Fruit fly (Drosophila melanogaster) whole organism, embryonic: ENCODE results near the gene Tm1.

Source experiments
- Abd-B ChIP-seq: fragments of 200-800 bp; sonication (Bioruptor generic); optimal IDR thresholded peaks from 2 replicates; lab custom pipeline; 2018; ENCODE audit warnings: missing biosample characterization, mild to moderate bottlenecking, missing genetic modification characterization, moderate library complexity
- B-H2 ChIP-seq: fragments of 200-800 bp; sonication (Bioruptor generic); optimal IDR thresholded peaks from 2 replicates; lab custom pipeline; 2018; ENCODE audit warnings: missing biosample characterization, mild to moderate bottlenecking, missing genetic modification characterization
- BEAF-32 ChIP-seq: fragments of 200-800 bp; sonication (Bioruptor generic); optimal IDR thresholded peaks from 3 replicates; lab custom pipeline; 2017; ENCODE audit warnings: missing biosample characterization, missing genetic modification characterization, mild to moderate bottlenecking, moderate library complexity, missing genetic modification reagents
- Blimp-1 ChIP-seq: fragments of 200-800 bp; sonication (Bioruptor generic); optimal IDR thresholded peaks from 3 replicates; lab custom pipeline; 2018; ENCODE audit warnings: missing biosample characterization, missing genetic modification characterization, mild to moderate bottlenecking, moderate library complexity, missing genetic modification reagents
- CG10209 ChIP-seq: fragments of 200-800 bp; sonication (Bioruptor generic); optimal IDR thresholded peaks from 3 replicates; lab custom pipeline; 2017; ENCODE audit warnings: missing biosample characterization, mild to moderate bottlenecking, missing genetic modification characterization, missing genetic modification reagents
- CG12942 ChIP-seq: fragments of 200-800 bp; sonication (Bioruptor generic); optimal IDR thresholded peaks from 3 replicates; lab custom pipeline; 2016; ENCODE audit warnings: missing biosample characterization, missing genetic modification characterization
- CG14050 ChIP-seq: fragments of 200-800 bp; sonication (Bioruptor generic); IDR thresholded peaks from 3 replicates; pipeline ENCODE4 v1.3.6; 2022; ENCODE audit warnings: missing biosample characterization, missing genetic modification characterization
- CG15011 ChIP-seq: fragments of 200-800 bp; sonication (Bioruptor generic); optimal IDR thresholded peaks from 3 replicates; lab custom pipeline; 2018; ENCODE audit warnings: missing biosample characterization, mild to moderate bottlenecking, missing genetic modification characterization
- CG1832 ChIP-seq: fragments of 200-800 bp; sonication (Bioruptor generic); optimal IDR thresholded peaks from 2 replicates; lab custom pipeline; 2017; ENCODE audit warnings: missing biosample characterization, mild to moderate bottlenecking, missing genetic modification characterization, inconsistent platforms
- CG18599 ChIP-seq: fragments of 200-800 bp; sonication (Bioruptor generic); optimal IDR thresholded peaks from 3 replicates; lab custom pipeline; 2017; ENCODE audit warnings: missing biosample characterization, missing genetic modification characterization, mild to moderate bottlenecking, moderate library complexity, missing genetic modification reagents
- CG18619 ChIP-seq: fragments of 200-800 bp; sonication (Bioruptor generic); optimal IDR thresholded peaks from 3 replicates; lab custom pipeline; 2017; ENCODE audit warnings: missing biosample characterization, mild to moderate bottlenecking, missing genetic modification characterization
- CG33213 ChIP-seq: fragments of 200-800 bp; sonication (Bioruptor generic); optimal IDR thresholded peaks from 3 replicates; lab custom pipeline; 2016; ENCODE audit warnings: missing biosample characterization, missing genetic modification characterization
- CG34224 ChIP-seq: fragments of 200-800 bp; sonication (Bioruptor generic); IDR thresholded peaks from 3 replicates; pipeline ENCODE4 v1.3.6; 2022; ENCODE audit warnings: missing biosample characterization, missing genetic modification characterization; ENCODE audit not compliant: partially characterized antibody
- CG4854 ChIP-seq: fragments of 200-800 bp; sonication (Bioruptor generic); optimal IDR thresholded peaks from 2 replicates; lab custom pipeline; 2016; ENCODE audit warnings: missing biosample characterization, missing genetic modification characterization, inconsistent platforms
- CG7357 ChIP-seq: fragments of 200-800 bp; sonication (Bioruptor generic); IDR thresholded peaks from 3 replicates; pipeline ENCODE4 v1.3.6; 2022; ENCODE audit warnings: missing biosample characterization, missing genetic modification characterization
- CG7963 ChIP-seq: fragments of 200-800 bp; sonication (Bioruptor generic); IDR thresholded peaks from 3 replicates; pipeline ENCODE4 v1.3.6; 2022; ENCODE audit warnings: missing biosample characterization, missing genetic modification characterization; ENCODE audit not compliant: partially characterized antibody
- Dek ChIP-seq: fragments of 200-800 bp; sonication (Bioruptor generic); optimal IDR thresholded peaks from 3 replicates; lab custom pipeline; 2019; ENCODE audit warnings: missing biosample characterization, mild to moderate bottlenecking, missing genetic modification characterization, moderate library complexity
- Dip2 ChIP-seq: fragments of 200-800 bp; sonication (Bioruptor generic); IDR thresholded peaks from 2 replicates; pipeline ENCODE4 v1.3.6; 2022; ENCODE audit warnings: missing biosample characterization, missing genetic modification characterization
- Drgx ChIP-seq: fragments of 200-800 bp; sonication (Bioruptor generic); IDR thresholded peaks from 2 replicates; pipeline ENCODE4 v1.3.6; 2022; ENCODE audit warnings: missing biosample characterization, missing genetic modification characterization
- E2f1 ChIP-seq: fragments of 200-800 bp; sonication (Bioruptor generic); IDR thresholded peaks from 2 replicates; pipeline ENCODE4 v1.3.6; 2022; ENCODE audit warnings: missing biosample characterization, missing genetic modification characterization
- ERR ChIP-seq: fragments of 200-800 bp; sonication (Bioruptor generic); optimal IDR thresholded peaks from 2 replicates; lab custom pipeline; 2016; ENCODE audit warnings: missing biosample characterization, missing genetic modification characterization
- Eip74EF ChIP-seq, 2 experiments: fragments of 200-800 bp in 1 of 2; fragments of >200 bp in 1 of 2; sonication (Bioruptor generic) in 1 of 2; optimal IDR thresholded peaks; 2 replicates each; lab custom pipeline; 2017 to 2019; ENCODE audit warnings: missing biosample characterization in 2 of 2, missing genetic modification characterization in 2 of 2, mild to moderate bottlenecking in 1 of 2, moderate library complexity in 1 of 2
- Elba2 ChIP-seq: fragments of 200-800 bp; sonication (Bioruptor generic); optimal IDR thresholded peaks from 3 replicates; lab custom pipeline; 2016; ENCODE audit warnings: missing biosample characterization, missing genetic modification characterization
- Hey ChIP-seq: fragments of 200-800 bp; sonication (Bioruptor generic); optimal IDR thresholded peaks from 3 replicates; lab custom pipeline; 2018; ENCODE audit warnings: missing biosample characterization, mild to moderate bottlenecking, missing genetic modification characterization
- Hr3 ChIP-seq: fragments of 200-800 bp; sonication (Bioruptor generic); optimal IDR thresholded peaks from 3 replicates; lab custom pipeline; 2016; ENCODE audit warnings: missing biosample characterization, missing genetic modification characterization
- Hr78 ChIP-seq, 2 experiments: fragments of 200-800 bp in 1 of 2; fragments of >200 bp in 1 of 2; sonication (Bioruptor generic) in 1 of 2; optimal IDR thresholded peaks; 2 replicates each; lab custom pipeline; 2017 to 2019; ENCODE audit warnings: missing biosample characterization in 2 of 2, missing genetic modification characterization in 2 of 2, mild to moderate bottlenecking in 1 of 2, moderate library complexity in 1 of 2
- Poxn ChIP-seq: fragments of 200-800 bp; sonication (Bioruptor generic); IDR thresholded peaks from 2 replicates; pipeline ENCODE4 v1.3.6; 2022; ENCODE audit warnings: missing biosample characterization, missing genetic modification characterization
- Six4 ChIP-seq: fragments of 200-800 bp; sonication (Bioruptor generic); optimal IDR thresholded peaks from 2 replicates; lab custom pipeline; 2016; ENCODE audit warnings: missing biosample characterization, missing genetic modification characterization
- Stat92E ChIP-seq, 3 experiments: fragments of >200 bp in 2 of 3; fragments of 200-800 bp in 1 of 3; sonication (Bioruptor generic) in 1 of 3; optimal IDR thresholded peaks; 2 replicates each; lab custom pipeline; 2017 to 2019; ENCODE audit warnings: missing biosample characterization in 3 of 3, missing genetic modification characterization in 3 of 3, mild to moderate bottlenecking in 1 of 3, moderate library complexity in 1 of 3
- amos ChIP-seq: fragments of 200-800 bp; sonication (Bioruptor generic); IDR thresholded peaks from 2 replicates; pipeline ENCODE4 v1.3.6; 2022; ENCODE audit warnings: missing biosample characterization, missing genetic modification characterization; ENCODE audit not compliant: partially characterized antibody
- btn ChIP-seq: fragments of 200-800 bp; sonication (Bioruptor generic); optimal IDR thresholded peaks from 2 replicates; lab custom pipeline; 2016; ENCODE audit warnings: missing biosample characterization, missing genetic modification characterization
- croc ChIP-seq: fragments of 200-800 bp; sonication (Bioruptor generic); conservative IDR thresholded peaks from 3 replicates; pipeline ENCODE4 v1.3.6; 2022; ENCODE audit warnings: missing biosample characterization, missing genetic modification characterization
- danr ChIP-seq: fragments of 200-800 bp; sonication (Bioruptor generic); IDR thresholded peaks from 2 replicates; pipeline ENCODE4 v1.3.6; 2022; ENCODE audit warnings: missing biosample characterization, missing genetic modification characterization
- dimm ChIP-seq: fragments of 200-800 bp; sonication (Bioruptor generic); IDR thresholded peaks from 2 replicates; pipeline ENCODE4 v1.3.6; 2022; ENCODE audit warnings: missing biosample characterization, missing genetic modification characterization
- esg ChIP-seq: fragments of 200-800 bp; sonication (Bioruptor generic); conservative IDR thresholded peaks from 2 replicates; pipeline ENCODE4 v1.3.6; 2022; ENCODE audit warnings: missing biosample characterization, missing genetic modification characterization
- kay ChIP-seq: fragments of 200-800 bp; sonication (Bioruptor generic); optimal IDR thresholded peaks from 2 replicates; lab custom pipeline; 2016; ENCODE audit warnings: missing biosample characterization, missing genetic modification characterization
- pfk ChIP-seq: fragments of 200-800 bp; sonication (Bioruptor generic); optimal IDR thresholded peaks from 2 replicates; lab custom pipeline; 2018; ENCODE audit warnings: missing biosample characterization, mild to moderate bottlenecking, missing genetic modification characterization, moderate library complexity
- pzg ChIP-seq: fragments of 200-800 bp; sonication (Bioruptor generic); optimal IDR thresholded peaks from 3 replicates; lab custom pipeline; 2018; ENCODE audit warnings: missing biosample characterization, mild to moderate bottlenecking, missing genetic modification characterization, moderate library complexity
- run ChIP-seq: fragments of 200-800 bp; sonication (Bioruptor generic); optimal IDR thresholded peaks from 3 replicates; lab custom pipeline; 2018; ENCODE audit warnings: missing biosample characterization, mild to moderate bottlenecking, missing genetic modification characterization
- scrt ChIP-seq: fragments of 200-800 bp; sonication (Bioruptor generic); optimal IDR thresholded peaks from 2 replicates; lab custom pipeline; 2018; ENCODE audit warnings: missing biosample characterization, mild to moderate bottlenecking, missing genetic modification characterization, moderate library complexity
- sens ChIP-seq: fragments of 200-800 bp; sonication (Bioruptor generic); peaks from one replicate; lab custom pipeline; 2016; ENCODE audit warnings: missing biosample characterization, missing genetic modification characterization
- seq ChIP-seq: fragments of 200-800 bp; sonication (Bioruptor generic); IDR thresholded peaks from 2 replicates; pipeline ENCODE4 v1.3.6; 2022; ENCODE audit warnings: missing biosample characterization, missing genetic modification characterization
- sima ChIP-seq: fragments of 200-800 bp; sonication (Bioruptor generic); optimal IDR thresholded peaks from 2 replicates; lab custom pipeline; 2016; ENCODE audit warnings: missing biosample characterization, missing genetic modification characterization
- stc ChIP-seq: fragments of 200-800 bp; sonication (Bioruptor generic); IDR thresholded peaks from 2 replicates; pipeline ENCODE4 v1.3.6; 2022; ENCODE audit warnings: missing biosample characterization, missing genetic modification characterization
- tgo ChIP-seq: fragments of 200-800 bp; sonication (Bioruptor generic); IDR thresholded peaks from 3 replicates; pipeline ENCODE4 v1.3.6; 2022; ENCODE audit warnings: missing biosample characterization, missing genetic modification characterization
- tio ChIP-seq: fragments of 200-800 bp; sonication (Bioruptor generic); optimal IDR thresholded peaks from 2 replicates; lab custom pipeline; 2017; ENCODE audit warnings: missing biosample characterization, missing genetic modification characterization, inconsistent platforms
- tll ChIP-seq, 2 experiments: fragments of 200-800 bp in 1 of 2; fragments of >200 bp in 1 of 2; sonication (Bioruptor generic) in 1 of 2; optimal IDR thresholded peaks; 2 replicates each; lab custom pipeline; 2017 to 2019; ENCODE audit warnings: missing biosample characterization in 2 of 2, missing genetic modification characterization in 2 of 2, mild to moderate bottlenecking in 1 of 2, moderate library complexity in 1 of 2
- trh ChIP-seq: fragments of 200-800 bp; sonication (Bioruptor generic); optimal IDR thresholded peaks from 2 replicates; lab custom pipeline; 2016; ENCODE audit warnings: missing biosample characterization, missing genetic modification characterization
- tx ChIP-seq: fragments of 200-800 bp; sonication (Bioruptor generic); optimal IDR thresholded peaks from 2 replicates; lab custom pipeline; 2016; ENCODE audit warnings: missing biosample characterization, missing genetic modification characterization
- zfh1 ChIP-seq: fragments of 200-800 bp; sonication (Bioruptor generic); IDR thresholded peaks from 3 replicates; pipeline ENCODE4 v1.3.6; 2022; ENCODE audit warnings: missing biosample characterization, missing genetic modification characterization
- zfh2 ChIP-seq: fragments of 200-800 bp; sonication (Bioruptor generic); optimal IDR thresholded peaks from 2 replicates; lab custom pipeline; 2016; ENCODE audit warnings: missing biosample characterization, missing genetic modification characterization

Tm1 gene

dm6 chr3R:15350993-15351426 is 73.0 kb downstream of the Tm1 start, which contains the start of the genes Trs33 and Tmtc4 (continued):
- TF ChIP-seq pfk (GFP tag; lab: Kevin White, UChicago) (no peak), Hey (tag; lab: Kevin White, UChicago) (no peak), Blimp-1 (GFP tag; lab: Kevin White, UChicago) (peak; percentile 31), zfh2 (no peak), Abd-B (GFP tag; lab: Kevin White, UChicago) (no peak), CG7357 (GFP tag; lab: Robert Waterston, UW) (no peak), Hr3 (GFP tag; lab: Kevin White, UChicago) (peak; percentile 44), CG1832 (GFP tag; lab: Kevin White, UChicago) (no peak), Poxn (GFP tag; lab: Robert Waterston, UW) (no peak), btn (GFP tag; lab: Kevin White, UChicago) (no peak), E2f1 (GFP tag; lab: Robert Waterston, UW) (no peak), scrt (GFP tag; lab: Kevin White, UChicago) (peak; percentile 3), sima (no peak), esg (GFP tag; lab: Robert Waterston, UW) (no peak), Dek (tag; lab: Kevin White, UChicago) (no peak), tio (no peak), run (tag; lab: Kevin White, UChicago) (peak; percentile 18), CG12942 (GFP tag; lab: Kevin White, UChicago) (no peak), Eip74EF (GFP tag; optimal IDR thresholded peaks at IDR 0.05; lab: Kevin White, UChicago) (peak in 1 of 2 experiments; percentile 17), stc (GFP tag; lab: Robert Waterston, UW) (no peak), amos (GFP tag; lab: Robert Waterston, UW) (no peak), pzg (GFP tag; lab: Kevin White, UChicago) (peak; percentile 37), ERR (GFP tag; lab: Kevin White, UChicago) (no peak), CG7963 (no peak), Hr78 (GFP tag; optimal IDR thresholded peaks at IDR 0.05; lab: Kevin White, UChicago) (no peak), seq (GFP tag; lab: Robert Waterston, UW) (no peak), CG15011 (GFP tag; lab: Kevin White, UChicago) (no peak), CG18619 (GFP tag; lab: Kevin White, UChicago) (no peak), CG34224 (GFP tag; lab: Robert Waterston, UW) (no peak), Drgx (GFP tag; lab: Robert Waterston, UW) (no peak), BEAF-32 (GFP tag; lab: Kevin White, UChicago) (peak; percentile 25), CG4854 (no peak), zfh1 (GFP tag; lab: Robert Waterston, UW) (no peak; the same call in 2 of the 3 replicates), danr (GFP tag; lab: Robert Waterston, UW) (no peak), CG10209 (GFP tag; lab: Kevin White, UChicago) (peak; percentile 21), CG33213 (GFP tag; lab: Kevin White, UChicago) (no peak), CG14050 (GFP tag; lab: Robert Waterston, UW) (no peak), tx (GFP tag; lab: Kevin White, UChicago) (no peak), Dip2 (GFP tag; lab: Robert Waterston, UW) (no peak), Six4 (GFP tag; lab: Kevin White, UChicago) (no peak), sens (peak; percentile 67), dimm (no peak), CG18599 (GFP tag; lab: Kevin White, UChicago) (peak; percentile 37), croc (no peak), tll (GFP tag; optimal IDR thresholded peaks at IDR 0.05; lab: Kevin White, UChicago) (no peak), Elba2 (GFP tag; lab: Kevin White, UChicago) (no peak), Stat92E (GFP tag; optimal IDR thresholded peaks at IDR 0.05; lab: Kevin White, UChicago) (peak in 1 of 3 experiments; percentile 36), tgo (GFP tag; lab: Robert Waterston, UW) (no peak), B-H2 (GFP tag; lab: Kevin White, UChicago) (peak; percentile 61), kay (no peak), trh (GFP tag; lab: Kevin White, UChicago) (no peak)
